Worm (Caenorhabditis elegans): ENCODE data around the gene sulp-3.

The sulp-3 gene

DNA sequence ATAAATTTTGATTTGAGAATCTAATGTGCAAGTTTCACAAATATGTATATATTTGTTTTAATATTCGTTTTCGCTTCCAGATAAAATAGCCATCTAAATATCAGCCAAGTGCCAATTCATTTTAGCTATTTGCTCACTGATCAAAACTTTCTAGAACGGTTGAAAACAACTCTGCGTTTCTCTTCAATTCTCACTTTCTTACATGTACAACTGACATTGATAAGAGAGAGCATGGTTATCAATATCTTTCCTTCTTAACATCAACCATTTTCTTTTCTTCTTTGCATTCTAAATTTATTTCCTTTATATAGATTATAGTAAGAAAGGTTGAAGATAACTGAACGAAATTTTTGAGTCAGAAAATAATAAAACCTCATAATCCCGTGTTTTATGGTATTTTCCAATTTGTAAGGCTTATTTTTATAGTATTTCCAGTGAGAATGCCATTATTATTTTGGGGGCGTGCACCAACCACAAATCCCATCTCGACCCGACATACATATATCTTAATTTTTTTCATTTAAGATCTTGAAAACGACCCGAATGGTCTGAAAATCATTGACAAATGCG lies 20.2 kb upstream of the sulp-3 start, which contains the start of gene F08F1.3:
TSS of gene F08F1.3 (plus strand) at position 520 of the 570 bp plus-strand sequence.
- TF ChIP-seq dmd-6 (GFP tag; IDR thresholded peaks at IDR 0.05) (peak; percentile 29; the same call in 1 of the 2 replicates), nhr-28 (tag; optimal IDR thresholded peaks at IDR 0.05) (peak; percentile 52), nhr-111 (GFP tag; optimal IDR thresholded peaks at IDR 0.05) (no peak), ama-1 (optimal IDR thresholded peaks at IDR 0.05) (no peak), dve-1 (tag; optimal IDR thresholded peaks at IDR 0.05; ENCODE audit: insufficient read depth) (peak; percentile 78), daf-16 (GFP tag; optimal IDR thresholded peaks at IDR 0.05) (no peak), daf-16 (tag; optimal IDR thresholded peaks at IDR 0.05) (peak; percentile 83), hlh-11 (tag; optimal IDR thresholded peaks at IDR 0.05) (peak; percentile 21), pqm-1 (tag; optimal IDR thresholded peaks at IDR 0.05) (peak; percentile 80)

DNA sequence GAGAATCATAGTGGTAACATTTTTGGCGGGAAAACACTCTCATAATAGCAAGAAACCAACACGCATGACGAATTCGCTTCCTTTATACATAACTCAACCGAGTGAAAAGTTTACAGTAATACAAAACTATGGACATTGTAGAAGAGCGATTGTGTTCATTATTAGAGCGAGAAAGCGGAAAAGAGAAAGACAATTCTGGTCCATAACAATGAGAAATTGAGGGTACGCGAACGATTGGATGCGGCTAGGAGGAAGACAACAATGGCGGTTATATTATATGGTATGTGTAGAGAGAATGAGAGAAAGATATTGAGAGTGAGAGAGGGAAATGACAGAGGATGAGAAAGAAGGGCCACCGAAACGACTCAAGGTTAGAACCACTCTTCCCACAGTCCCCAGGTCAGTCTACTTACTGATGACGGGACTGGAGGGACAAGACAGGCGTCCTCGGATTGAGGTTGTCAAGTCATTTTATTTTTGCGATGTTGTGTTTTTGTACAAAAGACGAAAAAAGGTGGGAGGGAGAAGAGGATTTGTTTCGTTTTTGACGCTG lies 18.1 kb upstream of the sulp-3 start:
- TF ChIP-seq aha-1 (tag) (peak; percentile 72), F37D6.2 (tag; optimal IDR thresholded peaks at IDR 0.05) (no peak)

DNA sequence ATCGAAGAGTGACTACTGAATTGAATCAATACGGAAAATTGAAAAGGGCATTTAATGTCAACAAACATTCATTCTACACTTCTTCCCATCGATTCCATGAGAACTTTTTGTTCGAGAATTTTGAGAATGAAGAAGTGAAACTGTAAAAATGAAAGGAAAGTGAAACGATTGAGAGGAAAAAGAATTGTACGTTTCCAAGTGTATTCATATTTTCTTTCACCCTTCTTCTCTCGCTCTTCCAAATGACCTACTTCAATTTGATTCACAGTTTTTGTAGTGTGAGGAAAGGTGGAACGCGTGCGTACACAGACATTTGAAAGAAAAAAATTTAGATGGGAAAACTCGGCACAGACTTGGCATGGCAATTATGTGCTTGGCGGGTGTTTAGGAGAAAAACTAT lies 16.1 kb upstream of the sulp-3 start:
- TF ChIP-seq unc-62 (GFP tag; optimal IDR thresholded peaks at IDR 0.05 in 1 of 2): no peak
- no peak for TF ChIP-seq unc-62 (tag; optimal IDR thresholded peaks at IDR 0.05)
- no peak for TF ChIP-seq hlh-30 (tag; optimal IDR thresholded peaks at IDR 0.05; ENCODE audit: insufficient read depth)
- TF ChIP-seq dmd-9 (GFP tag; IDR thresholded peaks at IDR 0.05): no peak
- peak; percentile 52 for TF ChIP-seq nhr-25 (tag; optimal IDR thresholded peaks at IDR 0.05; ENCODE audit: borderline replicate concordance, insufficient read depth)
- TF ChIP-seq nhr-28 (tag; optimal IDR thresholded peaks at IDR 0.05): peak; percentile 4

ce11 chrX:8423633-8424032 lies 15.5 kb upstream of the sulp-3 start, which contains the start of gene tth-1:
Gene tth-1 (minus strand): TSS chrX:8423733.
- TF ChIP-seq dve-1 (tag; optimal IDR thresholded peaks at IDR 0.05; ENCODE audit: insufficient read depth) (peak; percentile 4), nhr-6 (tag; optimal IDR thresholded peaks at IDR 0.05) (peak; percentile 9), daf-16 (GFP tag; optimal IDR thresholded peaks at IDR 0.05) (no peak), daf-16 (tag; optimal IDR thresholded peaks at IDR 0.05) (no peak), fkh-10 (GFP tag; optimal IDR thresholded peaks at IDR 0.05) (no peak), snpc-1.2 (GFP tag; IDR thresholded peaks at IDR 0.05) (no peak), dpl-1 (GFP tag; optimal IDR thresholded peaks at IDR 0.05) (no peak), gei-8 (GFP tag; optimal IDR thresholded peaks at IDR 0.05) (no peak), lin-39 (tag; optimal IDR thresholded peaks at IDR 0.05) (no peak), fos-1 (tag; optimal IDR thresholded peaks at IDR 0.05) (no peak), mes-2 (tag; optimal IDR thresholded peaks at IDR 0.05; ENCODE audit: poor library complexity, severe bottlenecking) (peak; percentile 3), unc-62 (GFP tag; optimal IDR thresholded peaks at IDR 0.05 in 1 of 2) (no peak), unc-62 (tag; optimal IDR thresholded peaks at IDR 0.05) (no peak), vab-7 (GFP tag; IDR thresholded peaks at IDR 0.05) (no peak)

- TF ChIP-seq nhr-41 (GFP tag; IDR thresholded peaks at IDR 0.05) (no peak), nhr-111 (GFP tag; optimal IDR thresholded peaks at IDR 0.05) (no peak), nhr-48 (tag; optimal IDR thresholded peaks at IDR 0.05) (no peak), snpc-4 (tag; optimal IDR thresholded peaks at IDR 0.05) (no peak), vab-7 (GFP tag; IDR thresholded peaks at IDR 0.05) (no peak), lsy-2 (tag; optimal IDR thresholded peaks at IDR 0.05) (no peak), daf-16 (GFP tag; optimal IDR thresholded peaks at IDR 0.05) (no peak), daf-16 (tag; optimal IDR thresholded peaks at IDR 0.05) (peak; percentile 88), nhr-237 (tag; optimal IDR thresholded peaks at IDR 0.05) (no peak), zfp-2 (tag; optimal IDR thresholded peaks at IDR 0.05) (no peak), ces-1 (GFP tag; optimal IDR thresholded peaks at IDR 0.05) (no peak), daf-8 (GFP tag; IDR thresholded peaks at IDR 0.05) (no peak), snpc-1.2 (GFP tag; IDR thresholded peaks at IDR 0.05) (no peak), nhr-28 (tag; optimal IDR thresholded peaks at IDR 0.05) (peak; percentile 53), Y75B8A.6 (GFP tag; IDR thresholded peaks at IDR 0.05) (no peak), rbr-2 (tag; optimal IDR thresholded peaks at IDR 0.05) (no peak), nhr-10 (tag; optimal IDR thresholded peaks at IDR 0.05) (no peak), unc-130 (GFP tag; optimal IDR thresholded peaks at IDR 0.05) (no peak), ceh-32 (tag; optimal IDR thresholded peaks at IDR 0.05; ENCODE audit: poor library complexity) (no peak), F49E8.2 (tag; optimal IDR thresholded peaks at IDR 0.05; ENCODE audit: borderline replicate concordance) (no peak), R02D3.7 (tag; optimal IDR thresholded peaks at IDR 0.05) (no peak), nhr-25 (tag; optimal IDR thresholded peaks at IDR 0.05; ENCODE audit: borderline replicate concordance, insufficient read depth) (no peak), ceh-20 (GFP tag; IDR thresholded peaks at IDR 0.05) (no peak), hlh-30 (tag; optimal IDR thresholded peaks at IDR 0.05; ENCODE audit: insufficient read depth) (peak; percentile 52), egl-27 (tag; optimal IDR thresholded peaks at IDR 0.05) (no peak)
Measured at ce11 chrX:8423199-8423598, 15.0 kb upstream of the sulp-3 start.
